Fruit fly (Drosophila melanogaster) whole organism, embryonic: Measurements from ENCODE around the gene CG17752.

Experiments used
- BEAF-32 ChIP-seq: fragments of 200-800 bp; sonication (Bioruptor generic); optimal IDR thresholded peaks from 3 replicates; lab custom pipeline; 2017; ENCODE audit warnings: missing biosample characterization, missing genetic modification characterization, mild to moderate bottlenecking, moderate library complexity, missing genetic modification reagents
- Bteb2 ChIP-seq: fragments of 200-800 bp; sonication (Bioruptor generic); optimal IDR thresholded peaks from 2 replicates; lab custom pipeline; 2016; ENCODE audit warnings: missing biosample characterization, missing genetic modification characterization
- C15 ChIP-seq: fragments of 200-800 bp; sonication (Bioruptor generic); IDR thresholded peaks from 3 replicates; pipeline ENCODE4 v1.3.6; 2022; ENCODE audit warnings: missing biosample characterization, missing genetic modification characterization
- CG11093 ChIP-seq: fragments of 200-800 bp; sonication (Bioruptor generic); IDR thresholded peaks from 3 replicates; pipeline ENCODE4 v1.3.6; 2022; ENCODE audit warnings: missing biosample characterization, missing genetic modification characterization
- CG11247 ChIP-seq: fragments of 200-800 bp; sonication (Bioruptor generic); IDR thresholded peaks from 2 replicates; pipeline ENCODE4 v1.3.6; 2022; ENCODE audit warnings: missing biosample characterization, missing genetic modification characterization
- CG11560 ChIP-seq: fragments of 200-800 bp; sonication (Bioruptor generic); IDR thresholded peaks from 3 replicates; pipeline ENCODE4 v1.3.6; 2022; ENCODE audit warnings: missing biosample characterization, missing genetic modification characterization
- CG11695 ChIP-seq: fragments of 200-800 bp; sonication (Bioruptor generic); IDR thresholded peaks from 3 replicates; pipeline ENCODE4 v1.3.6; 2022; ENCODE audit warnings: missing biosample characterization, missing genetic modification characterization
- CG11696 ChIP-seq: fragments of 200-800 bp; sonication (Bioruptor generic); IDR thresholded peaks from 2 replicates; pipeline ENCODE4 v1.3.6; 2022; ENCODE audit warnings: missing biosample characterization, missing genetic modification characterization
- CG12155 ChIP-seq: fragments of 200-800 bp; sonication (Bioruptor generic); optimal IDR thresholded peaks from 3 replicates; lab custom pipeline; 2016; ENCODE audit warnings: missing biosample characterization, missing genetic modification characterization
- CG13894 ChIP-seq: fragments of 200-800 bp; sonication (Bioruptor generic); optimal IDR thresholded peaks from 3 replicates; lab custom pipeline; 2018; ENCODE audit warnings: missing biosample characterization, mild to moderate bottlenecking, missing genetic modification characterization, moderate library complexity
- CG1602 ChIP-seq: fragments of 200-800 bp; sonication (Bioruptor generic); optimal IDR thresholded peaks from 3 replicates; lab custom pipeline; 2016; ENCODE audit warnings: missing biosample characterization, missing genetic modification characterization
- CG34224 ChIP-seq: fragments of 200-800 bp; sonication (Bioruptor generic); IDR thresholded peaks from 3 replicates; pipeline ENCODE4 v1.3.6; 2022; ENCODE audit warnings: missing biosample characterization, missing genetic modification characterization; ENCODE audit not compliant: partially characterized antibody
- CG34376 ChIP-seq: fragments of 200-800 bp; sonication (Bioruptor generic); optimal IDR thresholded peaks from 2 replicates; lab custom pipeline; 2018; ENCODE audit warnings: missing biosample characterization, mild to moderate bottlenecking, missing genetic modification characterization
- CG3726 ChIP-seq: fragments of 200-800 bp; sonication (Bioruptor generic); IDR thresholded peaks from 3 replicates; pipeline ENCODE4, ENCODE4 v1.3.6; 2022; ENCODE audit warnings: missing biosample characterization, missing genetic modification characterization
- CG4730 ChIP-seq: fragments of 200-800 bp; sonication (Bioruptor generic); IDR thresholded peaks from 2 replicates; pipeline ENCODE4 v1.3.6; 2022; ENCODE audit warnings: missing biosample characterization, missing genetic modification characterization
- CG5180 ChIP-seq: fragments of 200-800 bp; sonication (Bioruptor generic); optimal IDR thresholded peaks from 3 replicates; lab custom pipeline; 2017; ENCODE audit warnings: missing biosample characterization, missing genetic modification characterization, mild to moderate bottlenecking, moderate library complexity, missing genetic modification reagents
- CG6813 ChIP-seq: fragments of 200-800 bp; sonication (Bioruptor generic); optimal IDR thresholded peaks from 2 replicates; lab custom pipeline; 2017; ENCODE audit warnings: missing biosample characterization, missing genetic modification characterization, mild to moderate bottlenecking, moderate library complexity, missing genetic modification reagents
- CG8359 ChIP-seq: fragments of 200-800 bp; sonication (Bioruptor generic); optimal IDR thresholded peaks from 2 replicates; lab custom pipeline; 2017; ENCODE audit warnings: missing biosample characterization, mild to moderate bottlenecking, missing genetic modification characterization, borderline replicate concordance
- Deaf1 ChIP-seq: fragments of 200-800 bp; optimal IDR thresholded peaks from 3 replicates; lab custom pipeline; 2019; ENCODE audit warnings: missing biosample characterization, mild to moderate bottlenecking, missing genetic modification characterization, moderate library complexity
- Dip3 ChIP-seq: fragments of 200-800 bp; sonication (Bioruptor generic); optimal IDR thresholded peaks from 3 replicates; lab custom pipeline; 2016; ENCODE audit warnings: missing biosample characterization, missing genetic modification characterization
- Doc3 ChIP-seq: fragments of 200-800 bp; sonication (Bioruptor generic); IDR thresholded peaks from 3 replicates; pipeline ENCODE4 v1.3.6; 2022; ENCODE audit warnings: missing biosample characterization, missing genetic modification characterization; ENCODE audit not compliant: partially characterized antibody
- Dp ChIP-seq: fragments of 200-800 bp; sonication (Bioruptor generic); optimal IDR thresholded peaks from 2 replicates; lab custom pipeline; 2018; ENCODE audit warnings: missing biosample characterization, mild to moderate bottlenecking, missing genetic modification characterization, moderate library complexity
- HmgZ ChIP-seq: fragments of 200-800 bp; sonication (Bioruptor generic); optimal IDR thresholded peaks from 2 replicates; lab custom pipeline; 2018; ENCODE audit warnings: missing biosample characterization, mild to moderate bottlenecking, missing genetic modification characterization
- NFAT ChIP-seq: fragments of 200-800 bp; sonication (Bioruptor generic); IDR thresholded peaks from 2 replicates; pipeline ENCODE4 v1.3.6; 2022; ENCODE audit warnings: missing biosample characterization, missing genetic modification characterization
- Nf-YB ChIP-seq: fragments of 200-800 bp; sonication (Bioruptor generic); optimal IDR thresholded peaks from 3 replicates; lab custom pipeline; 2019; ENCODE audit warnings: missing biosample characterization, mild to moderate bottlenecking, missing genetic modification characterization, moderate library complexity
- NfI ChIP-seq: fragments of 200-800 bp; sonication (Bioruptor generic); optimal IDR thresholded peaks from 3 replicates; lab custom pipeline; 2018; ENCODE audit warnings: missing biosample characterization, mild to moderate bottlenecking, missing genetic modification characterization, moderate library complexity
- Oaz ChIP-seq: fragments of 200-800 bp; sonication (Bioruptor generic); IDR thresholded peaks from 2 replicates; pipeline ENCODE4 v1.3.6; 2022; ENCODE audit warnings: missing biosample characterization, missing genetic modification characterization
- PHDP ChIP-seq: fragments of 200-800 bp; sonication (Bioruptor generic); optimal IDR thresholded peaks from 3 replicates; lab custom pipeline; 2018; ENCODE audit warnings: missing biosample characterization, mild to moderate bottlenecking, missing genetic modification characterization, moderate library complexity
- Rfx ChIP-seq: fragments of 200-800 bp; sonication (Bioruptor generic); IDR thresholded peaks from 2 replicates; pipeline ENCODE4 v1.3.6; 2022; ENCODE audit warnings: missing biosample characterization, missing genetic modification characterization
- Side ChIP-seq: fragments of 200-800 bp; sonication (Bioruptor generic); optimal IDR thresholded peaks from 2 replicates; lab custom pipeline; 2016; ENCODE audit warnings: missing biosample characterization, missing genetic modification characterization
- Trl ChIP-seq, 3 experiments: fragments of >200 bp in 2 of 3; fragments of 200-800 bp in 1 of 3; sonication (Bioruptor generic) in 1 of 3; optimal IDR thresholded peaks; 2 replicates in 1 of 3; 3 replicates in 2 of 3; lab custom pipeline; 2016 to 2017; ENCODE audit warnings: missing biosample characterization in 1 of 3, missing genetic modification characterization in 1 of 3
- ap ChIP-seq: fragments of 200-800 bp; sonication (Bioruptor generic); IDR thresholded peaks from 2 replicates; pipeline ENCODE4 v1.3.6; 2022; ENCODE audit warnings: missing biosample characterization, missing genetic modification characterization
- ara ChIP-seq: fragments of 200-800 bp; sonication (Bioruptor generic); IDR thresholded peaks from 2 replicates; pipeline ENCODE4 v1.3.6; 2022; ENCODE audit warnings: missing biosample characterization, missing genetic modification characterization
- ash1 ChIP-seq: fragments of 200-800 bp; sonication (Bioruptor generic); optimal IDR thresholded peaks from 2 replicates; lab custom pipeline; 2018; ENCODE audit warnings: missing biosample characterization, mild to moderate bottlenecking, missing genetic modification characterization
- bowl ChIP-seq: fragments of 200-800 bp; sonication (Bioruptor generic); IDR thresholded peaks from 2 replicates; pipeline ENCODE4 v1.3.6; 2022; ENCODE audit warnings: missing biosample characterization, missing genetic modification characterization
- cg ChIP-seq: fragments of 200-800 bp; sonication (Bioruptor generic); optimal IDR thresholded peaks from 3 replicates; lab custom pipeline; 2019; ENCODE audit warnings: missing biosample characterization, mild to moderate bottlenecking, missing genetic modification characterization, moderate library complexity
- chinmo ChIP-seq: fragments of 200-800 bp; sonication (Bioruptor generic); IDR thresholded peaks from 4 replicates; pipeline ENCODE4 v1.3.6; 2022; ENCODE audit warnings: missing biosample characterization, missing genetic modification characterization; ENCODE audit not compliant: partially characterized antibody
- dimm ChIP-seq: fragments of 200-800 bp; sonication (Bioruptor generic); IDR thresholded peaks from 2 replicates; pipeline ENCODE4 v1.3.6; 2022; ENCODE audit warnings: missing biosample characterization, missing genetic modification characterization
- dm ChIP-seq: fragments of 200-800 bp; sonication (Bioruptor generic); optimal IDR thresholded peaks from 3 replicates; lab custom pipeline; 2016; ENCODE audit warnings: missing biosample characterization, missing genetic modification characterization
- ftz-f1 ChIP-seq: fragments of 200-800 bp; sonication (Bioruptor generic); optimal IDR thresholded peaks from 2 replicates; lab custom pipeline; 2016; ENCODE audit warnings: missing biosample characterization, missing genetic modification characterization
- gcm2 ChIP-seq: fragments of 200-800 bp; sonication (Bioruptor generic); optimal IDR thresholded peaks from 2 replicates; lab custom pipeline; 2016; ENCODE audit warnings: missing biosample characterization, missing genetic modification characterization
- gfzf ChIP-seq: fragments of 200-800 bp; sonication (Bioruptor generic); optimal IDR thresholded peaks from 2 replicates; lab custom pipeline; 2016; ENCODE audit warnings: missing biosample characterization, mild to moderate bottlenecking, missing genetic modification characterization, moderate library complexity
- lilli ChIP-seq: fragments of 200-800 bp; sonication (Bioruptor generic); optimal IDR thresholded peaks from 3 replicates; lab custom pipeline; 2016; ENCODE audit warnings: missing biosample characterization, missing genetic modification characterization
- scrt ChIP-seq: fragments of 200-800 bp; sonication (Bioruptor generic); optimal IDR thresholded peaks from 2 replicates; lab custom pipeline; 2018; ENCODE audit warnings: missing biosample characterization, mild to moderate bottlenecking, missing genetic modification characterization, moderate library complexity
- sim ChIP-seq: fragments of 200-800 bp; sonication (Bioruptor generic); IDR thresholded peaks from 2 replicates; pipeline ENCODE4 v1.3.6; 2022; ENCODE audit warnings: missing biosample characterization, missing genetic modification characterization
- sna ChIP-seq: fragments of 200-800 bp; sonication (Bioruptor generic); IDR thresholded peaks from 2 replicates; pipeline ENCODE4 v1.3.6; 2022; ENCODE audit warnings: missing biosample characterization, missing genetic modification characterization; ENCODE audit not compliant: partially characterized antibody
- so ChIP-seq: fragments of 200-800 bp; sonication (Bioruptor generic); IDR thresholded peaks from 3 replicates; pipeline ENCODE4 v1.3.6; 2022; ENCODE audit warnings: missing biosample characterization, missing genetic modification characterization
- sqz ChIP-seq: fragments of 200-800 bp; sonication (Bioruptor generic); optimal IDR thresholded peaks from 3 replicates; lab custom pipeline; 2018; ENCODE audit warnings: missing biosample characterization, mild to moderate bottlenecking, missing genetic modification characterization
- tna ChIP-seq: fragments of 200-800 bp; sonication (Bioruptor generic); IDR thresholded peaks from 2 replicates; pipeline ENCODE4 v1.3.6; 2022; ENCODE audit warnings: missing biosample characterization, missing genetic modification characterization; ENCODE audit not compliant: partially characterized antibody
- wdn ChIP-seq: fragments of 200-800 bp; sonication (Bioruptor generic); IDR thresholded peaks from 2 replicates; pipeline ENCODE4 v1.3.6; 2022; ENCODE audit warnings: missing biosample characterization, missing genetic modification characterization

CG17752 gene

dm6 chr3R:19641058-19641457 is 31.0 kb downstream of the CG17752 start:
- TF ChIP-seq Dip3 (GFP tag; lab: Kevin White, UChicago): no peak
- TF ChIP-seq tna: peak; percentile 38; the same call in 1 of the 2 replicates
- TF ChIP-seq cg (GFP tag; lab: Kevin White, UChicago): peak; percentile 66
- no peak for TF ChIP-seq Dp (GFP tag; lab: Kevin White, UChicago)
- peak; percentile 8 for TF ChIP-seq scrt (GFP tag; lab: Kevin White, UChicago)
- TF ChIP-seq sqz: peak; percentile 68
- TF ChIP-seq HmgZ (tag; lab: Kevin White, UChicago): peak; percentile 8
- TF ChIP-seq Rfx (GFP tag; lab: Robert Waterston, UW): peak; percentile 42; the same call in 1 of the 2 replicates
- no peak for TF ChIP-seq CG12155 (GFP tag; lab: Kevin White, UChicago)
- TF ChIP-seq CG11093 (GFP tag; lab: Robert Waterston, UW): no peak
- 0 out of 3 replicates have a peak, but pooled peaks have one; percentile 40 for TF ChIP-seq Doc3 (GFP tag; lab: Robert Waterston, UW)
- peak; percentile 33 for TF ChIP-seq PHDP (tag; lab: Kevin White, UChicago)
- peak; percentile 17; the same call in 1 of the 3 replicates for TF ChIP-seq CG11695 (GFP tag; lab: Robert Waterston, UW)
- TF ChIP-seq CG8359: peak; percentile 32
- TF ChIP-seq ap (GFP tag; lab: Robert Waterston, UW): no peak
- TF ChIP-seq dm (GFP tag; lab: Kevin White, UChicago): no peak
- no peak for TF ChIP-seq ash1 (GFP tag; lab: Kevin White, UChicago)
- peak; percentile 11 for TF ChIP-seq CG13894
- peak; percentile 57 for TF ChIP-seq NFAT (GFP tag; lab: Robert Waterston, UW)
- TF ChIP-seq CG5180 (GFP tag; lab: Kevin White, UChicago): peak; percentile 42
- peak; percentile 50 for TF ChIP-seq ftz-f1 (GFP tag; lab: Kevin White, UChicago)
- TF ChIP-seq Oaz: no peak
- peak; percentile 55 to 79 for TF ChIP-seq Trl (optimal IDR thresholded peaks at IDR 0.05; lab: Kevin White, UChicago)
- TF ChIP-seq Trl (GFP tag; optimal IDR thresholded peaks at IDR 0.05; lab: Kevin White, UChicago): no peak
- no peak for TF ChIP-seq gcm2 (GFP tag; lab: Kevin White, UChicago)
- no peak for TF ChIP-seq bowl (GFP tag; lab: Robert Waterston, UW)
- TF ChIP-seq sim: no peak
- no peak for TF ChIP-seq gfzf (GFP tag; lab: Kevin White, UChicago)
- TF ChIP-seq CG34224 (GFP tag; lab: Robert Waterston, UW): peak; percentile 62
- 0 out of 2 replicates have a peak, but pooled peaks have one; percentile 10 for TF ChIP-seq wdn (GFP tag; lab: Robert Waterston, UW)
- TF ChIP-seq dimm (GFP tag; lab: Robert Waterston, UW): no peak
- TF ChIP-seq CG11247 (GFP tag; lab: Robert Waterston, UW): no peak
- peak; percentile 32 for TF ChIP-seq CG34376 (GFP tag; lab: Kevin White, UChicago)
- TF ChIP-seq ara (GFP tag; lab: Robert Waterston, UW): no peak
- peak; percentile 94; the same call in 3 of the 4 replicates for TF ChIP-seq chinmo (GFP tag; lab: Robert Waterston, UW)
- peak; percentile 58; the same call in 1 of the 2 replicates for TF ChIP-seq sna (GFP tag; lab: Robert Waterston, UW)
- TF ChIP-seq BEAF-32 (GFP tag; lab: Kevin White, UChicago): no peak
- no peak for TF ChIP-seq C15 (GFP tag; lab: Robert Waterston, UW)
- no peak for TF ChIP-seq CG1602
- no peak for TF ChIP-seq CG11696 (GFP tag; lab: Robert Waterston, UW)
- no peak for TF ChIP-seq lilli (GFP tag; lab: Kevin White, UChicago)
- 0 out of 3 replicates have a peak, but pooled peaks have one; percentile 46 for TF ChIP-seq so
- TF ChIP-seq CG4730 (GFP tag; lab: Robert Waterston, UW): no peak
- no peak for TF ChIP-seq Deaf1 (tag; lab: Kevin White, UChicago)
- TF ChIP-seq CG3726: no peak
- TF ChIP-seq Bteb2 (GFP tag; lab: Kevin White, UChicago): no peak
- TF ChIP-seq CG11560 (tag; lab: Robert Waterston, UW): no peak
- no peak for TF ChIP-seq Nf-YB (GFP tag; lab: Kevin White, UChicago)
- TF ChIP-seq Side (GFP tag; lab: Kevin White, UChicago): no peak
- TF ChIP-seq CG6813 (GFP tag; lab: Kevin White, UChicago): peak; percentile 4
- no peak for TF ChIP-seq NfI (GFP tag; lab: Kevin White, UChicago)
